Worm (Caenorhabditis elegans): ENCODE measurements around the gene Y38H6C.21.
"Not testable (repeated sequence)": the region's sequence is repeated elsewhere in the genome, so short reads cannot be mapped to it uniquely, and the experiment has no call there.

ce11 chrV:20564054-20564453 lies 9.0 kb upstream of the Y38H6C.21 start, which contains the start of gene F26F2.13:
- TF ChIP-seq W03F9.2, him-1, dao-5 (tag; optimal IDR thresholded peaks at IDR 0.05): not testable (repeated sequence)

Measured in whole organism, L4/young adult.